Fruit fly (Drosophila melanogaster) whole organism: Measurements from ENCODE around the gene Mpv17.

Source experiments
- CG8478 ChIP-seq: fragments of >200 bp; optimal IDR thresholded peaks from 2 replicates; lab custom pipeline; 2018; ENCODE audit warnings: inconsistent platforms
- Dll ChIP-seq: fragments of >200 bp; optimal IDR thresholded peaks from 2 replicates; lab custom pipeline; 2017
- EcR ChIP-seq, 2 experiments: fragments of >200 bp; optimal IDR thresholded peaks; 2 replicates each; lab custom pipeline; 2017; ENCODE audit warnings: missing biosample characterization in 2 of 2, missing genetic modification characterization in 2 of 2, missing genetic modification reagents in 2 of 2
- pan ChIP-seq: fragments of >200 bp; optimal IDR thresholded peaks from 2 replicates; lab custom pipeline; 2017
- psq ChIP-seq: fragments of >200 bp; optimal IDR thresholded peaks from 2 replicates; lab custom pipeline; 2017
- usp ChIP-seq: fragments of >200 bp; optimal IDR thresholded peaks from 2 replicates; lab custom pipeline; 2017; ENCODE audit warnings: missing biosample characterization, missing genetic modification characterization, mixed read lengths

Gene Mpv17

DNA sequence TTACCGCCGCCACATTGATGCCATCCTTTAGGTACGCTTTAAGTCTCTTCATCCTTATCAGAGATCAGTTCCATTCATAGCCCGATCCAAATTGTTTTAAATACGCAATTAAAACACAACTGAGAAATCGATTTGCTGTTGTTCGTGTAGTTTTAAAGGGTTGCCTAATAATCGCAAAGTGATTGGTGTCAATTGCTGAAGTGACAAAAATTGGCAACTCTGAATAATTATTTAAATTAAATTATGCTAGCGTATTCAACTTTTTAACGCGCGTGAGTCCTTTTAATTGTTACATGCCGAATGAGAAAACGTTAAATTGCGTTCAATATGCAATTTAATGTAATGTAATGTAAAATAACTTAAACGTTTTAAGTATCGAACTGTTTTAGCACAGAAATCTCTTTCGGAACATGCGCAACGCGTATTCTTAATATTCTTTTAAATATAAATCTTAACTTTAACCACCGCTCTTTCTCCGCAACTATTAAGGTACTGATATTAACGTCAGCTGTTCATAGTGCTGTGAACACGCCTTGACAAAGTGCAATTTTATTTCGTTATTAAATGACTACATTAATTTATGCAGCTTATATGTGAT, at the start of gene Mpv17:
Gene Mpv17, minus strand, starts transcription at position 164 of the 598 bp plus-strand sequence.
- TF ChIP-seq psq (lab: Kevin White, UChicago) (no peak), usp (no peak), CG8478 (lab: Kevin White, UChicago) (no peak), pan (lab: Kevin White, UChicago) (no peak), Dll (lab: Kevin White, UChicago) (no peak), EcR (GFP tag; optimal IDR thresholded peaks at IDR 0.05; lab: Kevin White, UChicago) (no peak)

DNA sequence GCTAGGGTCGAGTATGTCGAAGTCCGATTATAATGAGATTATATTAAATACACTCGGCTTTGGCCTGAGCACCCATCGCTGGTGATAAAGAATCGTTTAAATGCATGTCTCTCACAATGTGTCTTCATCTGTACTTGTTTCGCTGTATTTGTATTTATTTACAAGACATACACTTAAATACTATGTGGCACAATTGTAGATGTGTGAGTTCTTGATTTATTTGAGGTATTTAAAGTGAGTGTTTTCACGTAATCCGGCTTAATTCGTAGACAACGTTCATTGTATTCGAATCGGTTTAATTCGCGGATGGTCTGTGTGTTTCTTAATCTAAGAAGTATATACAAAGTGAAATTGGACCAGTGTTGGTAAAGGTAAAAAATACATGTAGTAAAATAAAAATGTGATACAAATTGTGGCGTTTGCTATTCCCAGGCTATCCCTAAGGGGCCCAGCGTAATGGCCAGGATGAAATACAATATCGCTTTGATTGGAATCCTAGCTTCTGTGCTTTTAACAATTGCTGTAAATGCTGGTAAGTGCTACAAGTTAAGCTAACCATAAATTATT, 35.6 kb upstream of the Mpv17 start, which contains the start of gene Zyx:
Gene Zyx, minus strand, starts transcription at position 350 of the 567 bp plus-strand sequence.
- no peak for TF ChIP-seq psq (lab: Kevin White, UChicago)
- TF ChIP-seq Dll (lab: Kevin White, UChicago): no peak
- TF ChIP-seq usp: no peak
- TF ChIP-seq pan (lab: Kevin White, UChicago): no peak
- no peak for TF ChIP-seq EcR (GFP tag; optimal IDR thresholded peaks at IDR 0.05; lab: Kevin White, UChicago)
- TF ChIP-seq CG8478 (lab: Kevin White, UChicago): no peak

DNA sequence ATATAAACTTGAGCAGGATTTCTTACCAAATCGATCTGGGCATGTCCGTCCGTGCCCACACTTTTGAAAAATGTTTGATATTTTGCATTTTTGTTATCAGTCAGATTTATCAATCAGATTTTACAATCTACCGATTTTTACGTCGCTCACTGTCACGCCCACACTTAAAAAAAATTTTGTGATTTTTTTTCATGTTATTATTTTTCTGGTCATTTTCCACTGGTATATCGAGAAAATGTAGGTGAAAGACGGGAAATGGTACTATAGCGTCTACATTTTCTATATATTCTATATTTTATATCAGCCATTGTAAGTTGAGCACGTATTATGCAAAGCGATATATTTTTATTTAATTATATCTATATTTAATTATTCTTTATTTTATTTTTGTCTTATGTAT, 35.1 kb upstream of the Mpv17 start:
- TF ChIP-seq Dll (lab: Kevin White, UChicago) (no peak), usp (no peak), psq (lab: Kevin White, UChicago) (no peak), EcR (GFP tag; optimal IDR thresholded peaks at IDR 0.05; lab: Kevin White, UChicago) (no peak), pan (lab: Kevin White, UChicago) (no peak), CG8478 (lab: Kevin White, UChicago) (no peak)

DNA sequence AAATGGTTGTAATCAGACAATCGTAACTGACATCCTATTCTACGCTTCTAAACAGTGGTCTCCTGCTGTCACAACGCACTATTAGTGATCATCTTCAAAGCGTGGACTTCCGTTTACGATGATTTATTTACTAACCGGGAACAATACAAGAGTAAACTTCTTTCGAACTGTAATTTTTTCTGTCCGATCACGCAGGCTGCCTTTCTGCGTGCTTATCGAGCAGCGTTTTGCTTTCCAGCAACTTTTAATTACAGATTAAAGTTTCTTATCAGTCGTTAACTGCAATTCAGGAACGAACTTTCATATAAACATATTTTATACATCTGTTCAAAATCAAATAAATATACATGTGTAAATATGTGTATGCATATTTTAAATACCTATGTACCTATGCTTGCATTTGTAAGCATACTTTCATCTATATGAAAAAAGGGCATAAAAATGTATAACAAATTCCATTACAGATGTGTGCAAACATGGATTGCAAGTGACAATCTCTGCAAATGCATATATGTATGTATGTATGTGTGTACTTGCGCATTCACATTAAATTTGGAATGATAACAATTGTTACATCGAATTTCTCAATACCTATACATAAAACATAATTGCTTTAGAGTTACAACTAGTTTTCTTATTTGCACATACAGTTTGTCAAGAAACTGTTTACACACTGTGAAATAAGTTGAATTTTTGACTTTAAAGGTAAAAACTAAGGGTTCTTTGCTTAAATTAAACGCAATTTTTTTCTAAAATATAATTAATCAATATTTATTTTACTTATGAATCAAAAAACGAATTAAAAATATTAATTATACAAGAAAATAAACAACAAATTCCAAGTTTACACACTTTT, 34.0 kb upstream of the Mpv17 start:
- no peak for TF ChIP-seq psq (lab: Kevin White, UChicago)

DNA sequence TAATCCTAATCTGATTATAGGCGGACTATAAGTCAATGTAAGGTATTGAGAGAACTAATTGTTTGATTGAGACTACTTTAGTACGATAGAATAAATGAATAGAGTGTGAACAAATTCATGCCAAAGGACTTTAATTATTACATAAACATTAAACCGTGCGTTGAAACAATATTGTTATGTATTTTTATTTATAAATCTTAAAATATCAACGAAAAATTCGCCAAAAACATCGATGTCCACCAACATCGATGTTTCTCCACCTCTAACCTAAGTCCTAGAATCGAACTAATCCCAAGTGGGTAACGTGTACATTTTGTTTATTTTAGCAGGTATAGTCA, 31.9 kb upstream of the Mpv17 start:
- no peak for TF ChIP-seq usp
- TF ChIP-seq CG8478 (lab: Kevin White, UChicago): no peak
- no peak for TF ChIP-seq psq (lab: Kevin White, UChicago)
- TF ChIP-seq EcR (GFP tag; optimal IDR thresholded peaks at IDR 0.05; lab: Kevin White, UChicago): no peak
- no peak for TF ChIP-seq Dll (lab: Kevin White, UChicago)
- no peak for TF ChIP-seq pan (lab: Kevin White, UChicago)

DNA sequence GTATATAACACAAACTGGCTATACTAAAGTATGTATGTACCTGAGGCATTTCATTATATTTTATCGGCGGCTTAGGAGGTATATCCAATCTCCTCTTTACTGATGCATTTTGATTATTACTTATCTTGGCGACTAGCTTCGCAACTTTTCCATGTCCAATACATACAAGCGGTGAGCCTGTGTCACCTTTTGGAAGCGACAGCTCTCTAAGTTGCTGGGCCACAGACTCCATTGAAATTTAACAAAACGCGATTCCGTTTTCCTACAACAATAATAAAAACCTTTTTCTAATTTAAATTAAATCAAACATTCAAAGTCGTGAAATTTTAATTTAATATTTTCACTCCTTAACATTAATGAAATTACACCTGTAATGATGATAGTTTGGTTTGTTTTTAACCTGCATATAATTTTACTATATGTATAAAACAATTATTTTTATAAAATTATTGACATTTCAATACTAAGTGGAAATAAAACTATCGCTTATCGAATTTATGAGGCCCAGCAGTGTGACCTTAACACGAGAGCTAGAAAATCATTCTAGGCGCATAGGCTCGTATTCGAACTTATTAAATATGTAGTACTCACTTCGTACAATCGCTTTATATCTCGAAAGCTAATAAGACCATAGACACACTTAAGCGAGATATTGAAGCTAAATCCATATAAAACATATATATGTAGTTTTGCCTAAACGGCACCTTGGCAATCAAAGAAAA, 31.4 kb upstream of the Mpv17 start, which contains the start of gene apolpp:
Gene apolpp, plus strand, starts transcription at position 597 of the 722 bp plus-strand sequence.
- TF ChIP-seq usp (no peak), EcR (GFP tag; optimal IDR thresholded peaks at IDR 0.05; lab: Kevin White, UChicago) (no peak), pan (lab: Kevin White, UChicago) (no peak), CG8478 (lab: Kevin White, UChicago) (no peak), Dll (lab: Kevin White, UChicago) (no peak), psq (lab: Kevin White, UChicago) (no peak)

DNA sequence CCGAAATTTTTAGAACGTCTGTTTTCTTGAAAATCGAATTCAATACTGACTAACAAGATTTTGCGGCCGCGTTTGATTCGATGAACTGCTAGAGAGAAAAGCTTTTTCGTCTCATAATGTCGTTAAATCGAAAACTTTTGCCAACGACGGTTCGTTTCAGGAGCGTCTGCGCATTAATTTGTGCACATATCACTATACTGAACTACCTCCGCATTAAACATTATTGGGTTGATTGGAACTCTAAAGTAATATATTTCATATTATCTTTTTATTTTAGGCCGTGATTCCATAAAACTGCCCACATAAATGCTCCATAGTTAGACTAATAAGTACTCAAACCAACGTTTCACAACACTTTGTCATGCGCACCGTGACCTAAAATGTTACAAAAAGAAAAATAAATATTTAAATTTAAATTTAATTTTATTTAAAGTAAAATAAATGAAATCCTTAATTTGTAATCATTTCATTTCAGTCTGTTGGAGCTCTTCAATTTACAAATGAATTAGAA, 24.5 kb upstream of the Mpv17 start, which contains the start of gene CaMKII:
Gene CaMKII, minus strand, starts transcription at position 51 of the 511 bp plus-strand sequence.
- no peak for TF ChIP-seq EcR (GFP tag; optimal IDR thresholded peaks at IDR 0.05; lab: Kevin White, UChicago)
- TF ChIP-seq CG8478 (lab: Kevin White, UChicago): no peak
- TF ChIP-seq pan (lab: Kevin White, UChicago): no peak
- no peak for TF ChIP-seq psq (lab: Kevin White, UChicago)
- no peak for TF ChIP-seq Dll (lab: Kevin White, UChicago)
- TF ChIP-seq usp: no peak

DNA sequence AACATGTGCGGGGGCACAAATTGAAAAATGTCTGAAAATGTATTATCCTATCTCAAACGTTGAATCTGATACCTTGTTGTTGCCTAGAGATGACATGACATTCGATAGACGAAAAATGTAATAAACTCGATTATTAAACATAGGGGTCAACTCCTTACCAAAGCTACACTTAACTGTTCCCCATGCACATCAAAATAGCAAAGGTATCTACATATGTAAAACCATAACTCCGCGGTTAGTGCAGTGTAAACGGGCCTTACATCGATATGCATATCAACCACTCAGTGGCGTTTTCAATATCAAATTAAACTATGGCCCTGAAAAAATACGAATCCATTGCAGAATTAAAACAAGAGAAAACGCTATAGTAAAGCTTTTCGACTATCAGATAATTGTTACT, 22.1 kb upstream of the Mpv17 start:
- TF ChIP-seq CG8478 (lab: Kevin White, UChicago): no peak
- no peak for TF ChIP-seq usp
- TF ChIP-seq EcR (GFP tag; optimal IDR thresholded peaks at IDR 0.05; lab: Kevin White, UChicago): no peak
- no peak for TF ChIP-seq psq (lab: Kevin White, UChicago)
- no peak for TF ChIP-seq pan (lab: Kevin White, UChicago)
- TF ChIP-seq Dll (lab: Kevin White, UChicago): no peak

DNA sequence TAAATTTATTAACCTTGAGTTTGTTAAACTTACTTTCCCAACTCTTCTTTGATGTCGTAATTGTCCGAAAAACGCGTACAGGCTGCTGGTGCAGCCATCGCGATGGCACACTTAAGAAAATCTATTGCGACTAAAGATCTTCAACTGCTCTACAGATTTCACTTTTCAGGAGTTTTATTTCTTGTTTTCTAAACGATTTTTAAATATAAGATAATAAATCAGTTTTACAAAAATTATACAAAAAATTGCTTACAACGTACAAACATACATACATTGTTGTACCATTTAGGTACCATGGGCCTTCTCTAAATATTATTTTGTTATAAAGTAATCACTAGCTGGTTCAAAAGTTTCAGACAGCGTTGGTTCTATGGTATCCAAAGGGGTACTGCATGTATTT, 21.3 kb upstream of the Mpv17 start:
- no peak for TF ChIP-seq EcR (GFP tag; optimal IDR thresholded peaks at IDR 0.05; lab: Kevin White, UChicago)
- TF ChIP-seq usp: no peak
- TF ChIP-seq psq (lab: Kevin White, UChicago): no peak
- no peak for TF ChIP-seq pan (lab: Kevin White, UChicago)
- TF ChIP-seq CG8478 (lab: Kevin White, UChicago): no peak
- no peak for TF ChIP-seq Dll (lab: Kevin White, UChicago)

DNA sequence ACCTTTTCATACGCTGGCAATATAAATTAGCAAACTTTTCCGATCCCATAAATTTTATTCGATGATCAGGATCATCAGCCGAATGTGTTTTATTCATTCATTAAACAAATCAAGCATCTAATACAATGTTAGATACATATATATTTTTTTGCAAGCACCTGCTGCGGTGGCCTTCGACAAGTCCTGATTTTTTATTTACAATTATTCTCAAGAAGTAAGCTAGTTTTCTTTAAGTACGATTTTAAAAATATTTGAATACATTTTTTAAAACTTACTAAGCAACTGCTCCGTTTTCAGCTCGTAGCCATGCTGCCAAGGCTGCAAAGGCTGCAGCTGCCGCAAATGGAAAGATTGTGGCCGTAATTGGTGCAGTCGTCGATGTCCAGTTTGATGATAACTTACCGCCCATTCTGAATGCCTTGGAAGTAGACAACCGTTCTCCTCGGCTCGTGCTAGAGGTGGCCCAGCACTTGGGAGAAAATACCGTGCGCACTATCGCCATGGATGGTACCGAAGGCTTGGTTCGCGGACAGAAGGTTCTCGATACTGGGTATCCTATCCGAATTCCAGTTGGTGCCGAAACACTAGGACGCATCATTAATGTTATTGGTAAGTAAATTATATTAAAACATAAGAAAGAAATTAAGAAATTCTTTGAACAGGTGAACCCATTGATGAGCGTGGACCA, 3.6 kb upstream of the Mpv17 start:
- TF ChIP-seq pan (lab: Kevin White, UChicago) (no peak), usp (no peak), Dll (lab: Kevin White, UChicago) (no peak), EcR (GFP tag; optimal IDR thresholded peaks at IDR 0.05; lab: Kevin White, UChicago) (no peak), psq (lab: Kevin White, UChicago) (no peak), CG8478 (lab: Kevin White, UChicago) (no peak)
